Worm (Caenorhabditis elegans) whole organism, midembryonic: ENCODE data around the gene nspc-19.

Source experiments
- T22C8.4 ChIP-seq: fragments of 200-800 bp; sonication (Bioruptor generic); IDR thresholded peaks from 2 replicates; pipeline ENCODE4 v1.3.6; 2022; ENCODE audit warnings: missing genetic modification characterization, missing compliant biosample characterization
- cog-1 ChIP-seq: sonication (generic microtip); optimal IDR thresholded peaks from 2 replicates; lab custom pipeline; 2016; ENCODE audit warnings: missing genetic modification characterization, missing compliant biosample characterization
- flt-1 ChIP-seq: fragments of 200-800 bp; sonication (Bioruptor generic); IDR thresholded peaks from 2 replicates; pipeline ENCODE4 v1.3.6; 2022; ENCODE audit warnings: missing genetic modification characterization, missing compliant biosample characterization
- klf-2 ChIP-seq: fragments of 200-800 bp; sonication (Bioruptor generic); conservative IDR thresholded peaks from 2 replicates; pipeline ENCODE4 v1.3.6; 2022; ENCODE audit warnings: missing genetic modification reagents, missing genetic modification characterization, missing compliant biosample characterization
- med-1 ChIP-seq: sonication (generic microtip); optimal IDR thresholded peaks from 2 replicates; lab custom pipeline; 2017; ENCODE audit warnings: missing genetic modification characterization, mild to moderate bottlenecking, missing compliant biosample characterization, antibody characterized with exemption, missing genetic modification reagents; ENCODE audit not compliant: insufficient read depth
- ref-1 ChIP-seq: fragments of 200-800 bp; sonication (Bioruptor generic); conservative IDR thresholded peaks from 2 replicates; pipeline ENCODE4 v1.3.6; 2022; ENCODE audit warnings: missing genetic modification reagents, missing genetic modification characterization, missing compliant biosample characterization
- tab-1 ChIP-seq: fragments of 200-800 bp; sonication (Bioruptor generic); IDR thresholded peaks from 2 replicates; pipeline ENCODE4 v1.3.6; 2022; ENCODE audit warnings: missing genetic modification characterization, missing compliant biosample characterization
- ztf-23 ChIP-seq: fragments of 200-800 bp; sonication (Bioruptor generic); IDR thresholded peaks from 2 replicates; pipeline ENCODE4 v1.3.6; 2022; ENCODE audit warnings: missing genetic modification reagents, missing genetic modification characterization, missing compliant biosample characterization
- ztf-29 ChIP-seq: fragments of 200-800 bp; sonication (Bioruptor generic); IDR thresholded peaks from 2 replicates; pipeline ENCODE4 v1.3.6; 2022; ENCODE audit warnings: missing genetic modification reagents, missing genetic modification characterization, missing compliant biosample characterization

Gene nspc-19

ce11 chrX:14492441-14492840 lies 36.1 kb upstream of the nspc-19 start:
- no peak for TF ChIP-seq med-1
- TF ChIP-seq flt-1 (GFP tag; lab: Robert Waterston, UW) = no peak
- TF ChIP-seq cog-1 = no peak
- TF ChIP-seq ref-1 = no peak
- TF ChIP-seq T22C8.4 (GFP tag; lab: Robert Waterston, UW) = no peak
- TF ChIP-seq tab-1 (GFP tag; lab: Robert Waterston, UW) = no peak
- no peak for TF ChIP-seq ztf-29
- no peak for TF ChIP-seq ztf-23 (GFP tag; lab: Robert Waterston, UW)

DNA sequence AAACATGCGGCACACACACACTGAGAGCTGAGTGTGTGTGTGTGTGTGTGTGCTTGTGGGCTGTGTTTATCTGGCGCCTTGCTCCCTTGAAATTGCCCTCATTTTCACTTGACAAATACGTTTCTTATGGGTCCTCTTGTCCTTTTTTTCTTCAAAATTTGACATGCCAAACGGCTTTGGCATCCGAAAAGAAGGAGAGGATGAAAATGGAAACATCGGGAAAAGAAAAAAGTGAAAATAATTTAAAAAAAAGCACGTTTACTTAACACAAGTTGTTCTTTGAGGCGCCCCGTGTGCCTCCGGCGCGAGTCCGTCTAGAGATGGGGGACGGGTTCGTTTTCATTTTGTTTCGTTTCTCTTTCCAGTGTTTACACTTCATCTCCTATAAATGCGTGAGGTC lies 33.4 kb upstream of the nspc-19 start:
- TF ChIP-seq ztf-29 (no peak), T22C8.4 (GFP tag; lab: Robert Waterston, UW) (no peak), klf-2 (GFP tag; lab: Robert Waterston, UW) (no peak), ref-1 (no peak), tab-1 (GFP tag; lab: Robert Waterston, UW) (no peak), cog-1 (no peak), flt-1 (GFP tag; lab: Robert Waterston, UW) (no peak), med-1 (no peak), ztf-23 (GFP tag; lab: Robert Waterston, UW) (no peak)

DNA sequence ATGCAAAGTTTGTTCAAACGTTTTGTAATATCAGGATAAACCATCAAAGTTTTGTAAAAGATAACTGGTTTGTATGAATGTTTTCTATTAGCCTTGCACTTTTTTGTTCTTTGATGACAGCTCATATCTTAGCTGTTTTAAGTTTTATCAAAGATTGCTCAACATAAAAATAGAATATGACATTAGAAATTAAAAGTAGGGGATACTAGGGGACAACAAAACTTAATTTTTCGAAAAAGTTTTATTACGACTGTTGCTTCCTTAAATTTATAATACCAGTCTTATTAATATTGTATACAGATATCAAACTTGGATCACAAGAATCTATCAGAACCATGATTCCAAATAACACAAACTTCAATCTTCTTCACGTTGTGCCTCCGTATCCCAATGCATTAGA lies 32.7 kb upstream of the nspc-19 start, which contains the start of gene ztf-14:
TSS of gene ztf-14 (plus strand) at position 301 of the 400 bp plus-strand sequence.
- TF ChIP-seq ref-1 (no peak), ztf-29 (no peak), cog-1 (no peak), tab-1 (GFP tag; lab: Robert Waterston, UW) (no peak), klf-2 (GFP tag; lab: Robert Waterston, UW) (no peak), ztf-23 (GFP tag; lab: Robert Waterston, UW) (no peak), med-1 (no peak), T22C8.4 (GFP tag; lab: Robert Waterston, UW) (no peak), flt-1 (GFP tag; lab: Robert Waterston, UW) (no peak)

DNA sequence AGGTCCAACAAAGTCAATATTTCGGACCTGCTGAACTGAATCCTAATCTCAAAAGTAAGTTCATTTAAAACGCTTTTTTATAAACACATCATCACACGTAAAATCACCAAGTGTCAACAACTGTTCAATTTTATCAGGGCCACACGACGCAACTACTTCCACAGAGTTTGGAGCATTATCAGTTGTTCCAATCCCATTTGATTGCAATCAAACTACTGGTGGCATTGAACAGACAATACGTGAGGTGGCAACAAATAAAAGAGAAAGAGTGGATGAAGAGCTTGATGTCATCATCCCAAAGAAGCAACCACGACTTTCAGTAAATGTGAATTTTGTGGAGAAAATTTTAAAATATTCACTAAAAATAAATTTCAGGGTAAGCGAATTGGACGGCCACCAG lies 32.0 kb upstream of the nspc-19 start:
- TF ChIP-seq med-1 (no peak), ztf-23 (GFP tag; lab: Robert Waterston, UW) (no peak), tab-1 (GFP tag; lab: Robert Waterston, UW) (no peak), ref-1 (no peak), cog-1 (no peak), T22C8.4 (GFP tag; lab: Robert Waterston, UW) (no peak), flt-1 (GFP tag; lab: Robert Waterston, UW) (no peak), ztf-29 (no peak), klf-2 (GFP tag; lab: Robert Waterston, UW) (no peak)

ce11 chrX:14499830-14500409 lies 28.6 kb upstream of the nspc-19 start:
- no peak for TF ChIP-seq T22C8.4 (GFP tag; lab: Robert Waterston, UW)
- no peak for TF ChIP-seq ref-1
- no peak for TF ChIP-seq med-1
- TF ChIP-seq flt-1 (GFP tag; lab: Robert Waterston, UW) = no peak
- TF ChIP-seq tab-1 (GFP tag; lab: Robert Waterston, UW) = no peak
- no peak for TF ChIP-seq klf-2 (GFP tag; lab: Robert Waterston, UW)
- no peak for TF ChIP-seq cog-1
- TF ChIP-seq ztf-29 = no peak
- no peak for TF ChIP-seq ztf-23 (GFP tag; lab: Robert Waterston, UW)

DNA sequence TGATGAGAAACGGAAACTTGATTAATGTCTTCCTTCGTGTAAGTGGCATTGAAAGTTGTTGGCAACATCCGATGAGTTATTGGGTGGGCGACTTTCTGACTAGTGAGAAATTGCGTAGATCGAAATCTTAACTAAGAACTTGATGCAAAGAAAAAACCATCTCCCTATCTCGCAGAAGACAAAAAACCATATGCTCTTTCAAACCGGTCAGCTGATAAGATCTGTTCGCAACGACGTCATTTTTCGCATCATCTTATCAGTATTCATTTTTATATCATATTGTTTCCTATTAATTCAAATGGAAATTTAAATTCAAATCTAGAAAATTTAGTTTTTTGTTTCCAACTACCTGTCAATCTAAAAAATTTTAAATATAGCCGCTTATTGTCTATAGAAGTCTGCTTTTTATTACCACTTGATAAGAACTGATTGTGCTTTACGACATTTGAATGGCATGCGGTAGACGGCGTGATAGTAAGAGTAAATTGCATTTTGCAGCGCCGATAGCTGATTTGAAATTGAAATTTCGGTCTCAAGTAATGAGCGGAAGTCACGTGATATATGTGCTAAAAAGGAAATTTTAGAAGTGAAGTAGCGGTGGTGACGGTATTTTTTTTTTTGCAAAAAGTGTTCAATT lies 28.0 kb upstream of the nspc-19 start:
- TF ChIP-seq klf-2 (GFP tag; lab: Robert Waterston, UW) = no peak
- TF ChIP-seq flt-1 (GFP tag; lab: Robert Waterston, UW) = no peak
- TF ChIP-seq med-1 = no peak
- no peak for TF ChIP-seq tab-1 (GFP tag; lab: Robert Waterston, UW)
- no peak for TF ChIP-seq ztf-23 (GFP tag; lab: Robert Waterston, UW)
- TF ChIP-seq T22C8.4 (GFP tag; lab: Robert Waterston, UW) = no peak
- no peak for TF ChIP-seq cog-1
- no peak for TF ChIP-seq ztf-29
- TF ChIP-seq ref-1 = no peak

- TF ChIP-seq med-1 (no peak), klf-2 (GFP tag; lab: Robert Waterston, UW) (no peak), T22C8.4 (GFP tag; lab: Robert Waterston, UW) (no peak), tab-1 (GFP tag; lab: Robert Waterston, UW) (no peak), ztf-29 (no peak), ref-1 (no peak), ztf-23 (GFP tag; lab: Robert Waterston, UW) (no peak), flt-1 (GFP tag; lab: Robert Waterston, UW) (no peak), cog-1 (no peak)
These were observed 26.3 kb upstream of the nspc-19 start for ce11 chrX:14502116-14502587.

- TF ChIP-seq flt-1 (GFP tag; lab: Robert Waterston, UW) = no peak
- no peak for TF ChIP-seq ztf-23 (GFP tag; lab: Robert Waterston, UW)
- no peak for TF ChIP-seq cog-1
- TF ChIP-seq med-1 = no peak
- TF ChIP-seq klf-2 (GFP tag; lab: Robert Waterston, UW) = no peak
- no peak for TF ChIP-seq tab-1 (GFP tag; lab: Robert Waterston, UW)
- TF ChIP-seq T22C8.4 (GFP tag; lab: Robert Waterston, UW) = no peak
- TF ChIP-seq ztf-29 = no peak
- no peak for TF ChIP-seq ref-1
These were observed 25.2 kb upstream of the nspc-19 start for ce11 chrX:14503282-14503681.

DNA sequence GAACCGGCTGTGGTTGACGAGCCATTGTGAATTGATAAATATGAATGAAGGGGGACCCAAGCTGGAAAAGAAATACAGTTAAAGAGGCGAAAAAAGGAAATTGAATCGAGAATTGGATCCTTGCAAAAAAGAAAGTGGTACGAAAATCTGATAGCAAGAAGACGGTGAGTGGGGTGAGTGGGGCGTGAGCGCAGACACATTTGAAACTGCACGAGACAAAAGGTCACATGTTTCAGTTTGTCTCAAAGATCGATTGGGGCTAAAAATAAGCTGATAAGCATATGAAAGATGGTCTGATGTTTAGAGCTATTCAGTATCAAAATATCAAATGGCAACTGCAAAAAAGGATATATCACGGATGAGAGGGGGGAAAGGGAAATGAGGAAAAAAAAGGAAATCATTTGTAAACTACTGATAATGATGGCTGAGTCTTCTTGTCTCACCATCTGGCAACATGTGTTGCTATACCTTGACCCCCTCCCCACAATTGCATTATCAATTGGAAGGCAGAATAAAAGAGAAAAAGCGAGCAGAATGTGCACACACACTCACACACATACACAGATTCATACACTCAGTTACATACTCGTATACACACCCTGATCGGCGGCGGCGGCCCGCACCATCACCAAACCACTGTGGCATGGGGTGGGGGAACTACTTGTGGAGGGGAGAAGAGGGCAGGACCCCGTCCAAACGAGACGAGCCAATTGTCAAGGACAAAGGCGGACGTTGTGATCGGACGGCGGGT lies 24.5 kb upstream of the nspc-19 start, which contains the start of gene M163.1:
TSS of gene M163.1 (minus strand) at position 25 of the 751 bp plus-strand sequence.
- TF ChIP-seq med-1 = no peak
- peak; percentile 67; the same call in 1 of the 2 replicates for TF ChIP-seq tab-1 (GFP tag; lab: Robert Waterston, UW)
- TF ChIP-seq ztf-23 (GFP tag; lab: Robert Waterston, UW) = 0 out of 2 replicates have a peak, but pooled peaks have one; percentile 17
- no peak for TF ChIP-seq klf-2 (GFP tag; lab: Robert Waterston, UW)
- peak; percentile 45; the same call in 1 of the 2 replicates for TF ChIP-seq ztf-29
- TF ChIP-seq cog-1 = peak; percentile 33
- TF ChIP-seq ref-1 = no peak
- no peak for TF ChIP-seq T22C8.4 (GFP tag; lab: Robert Waterston, UW)
- TF ChIP-seq flt-1 (GFP tag; lab: Robert Waterston, UW) = peak; percentile 73; the same call in 1 of the 2 replicates
